Fruit fly (Drosophila melanogaster) whole organism, embryonic: ENCODE results near the gene mRRF1.

Experiments used
- Abd-B ChIP-seq: fragments of 200-800 bp; sonication (Bioruptor generic); optimal IDR thresholded peaks from 2 replicates; lab custom pipeline; 2018; ENCODE audit warnings: missing biosample characterization, mild to moderate bottlenecking, missing genetic modification characterization, moderate library complexity
- B-H2 ChIP-seq: fragments of 200-800 bp; sonication (Bioruptor generic); optimal IDR thresholded peaks from 2 replicates; lab custom pipeline; 2018; ENCODE audit warnings: missing biosample characterization, mild to moderate bottlenecking, missing genetic modification characterization
- BEAF-32 ChIP-seq: fragments of 200-800 bp; sonication (Bioruptor generic); optimal IDR thresholded peaks from 3 replicates; lab custom pipeline; 2017; ENCODE audit warnings: missing biosample characterization, missing genetic modification characterization, mild to moderate bottlenecking, moderate library complexity, missing genetic modification reagents
- Bdp1 ChIP-seq: fragments of 200-800 bp; sonication (Bioruptor generic); optimal IDR thresholded peaks from 3 replicates; lab custom pipeline; 2016; ENCODE audit warnings: missing biosample characterization, missing genetic modification characterization
- CG10147 ChIP-seq: fragments of 200-800 bp; sonication (Bioruptor generic); optimal IDR thresholded peaks from 2 replicates; lab custom pipeline; 2019; ENCODE audit warnings: missing biosample characterization, mild to moderate bottlenecking, missing genetic modification characterization, moderate library complexity
- CG10979 ChIP-seq: fragments of 200-800 bp; sonication (Bioruptor generic); optimal IDR thresholded peaks from 2 replicates; lab custom pipeline; 2018; ENCODE audit warnings: missing biosample characterization, mild to moderate bottlenecking, missing genetic modification characterization, moderate library complexity
- CG11723 ChIP-seq: fragments of 200-800 bp; sonication (Bioruptor generic); optimal IDR thresholded peaks from 2 replicates; lab custom pipeline; 2017; ENCODE audit warnings: missing biosample characterization, mild to moderate bottlenecking, missing genetic modification characterization
- CG12071 ChIP-seq: fragments of 200-800 bp; sonication (Bioruptor generic); optimal IDR thresholded peaks from 3 replicates; lab custom pipeline; 2018; ENCODE audit warnings: missing biosample characterization, mild to moderate bottlenecking, missing genetic modification characterization
- CG13287 ChIP-seq: fragments of 200-800 bp; sonication (Bioruptor generic); IDR thresholded peaks from 2 replicates; pipeline ENCODE4 v1.3.6; 2022; ENCODE audit warnings: missing biosample characterization, missing genetic modification characterization; ENCODE audit not compliant: partially characterized antibody
- CG14710 ChIP-seq: fragments of 200-800 bp; sonication (Bioruptor generic); optimal IDR thresholded peaks from 3 replicates; lab custom pipeline; 2019; ENCODE audit warnings: missing biosample characterization, mild to moderate bottlenecking, missing genetic modification characterization, moderate library complexity
- CG16813 ChIP-seq: fragments of 200-800 bp; sonication (Bioruptor generic); IDR thresholded peaks from 3 replicates; pipeline ENCODE4 v1.3.6; 2022; ENCODE audit warnings: missing biosample characterization, missing genetic modification characterization; ENCODE audit not compliant: partially characterized antibody
- CG16815 ChIP-seq: fragments of 200-800 bp; sonication (Bioruptor generic); optimal IDR thresholded peaks from 3 replicates; lab custom pipeline; 2017; ENCODE audit warnings: missing biosample characterization, mild to moderate bottlenecking, missing genetic modification characterization
- CG17829 ChIP-seq: fragments of 200-800 bp; optimal IDR thresholded peaks from 2 replicates; lab custom pipeline; 2019; ENCODE audit warnings: missing biosample characterization, mild to moderate bottlenecking, missing genetic modification characterization, moderate library complexity
- CG17912 ChIP-seq: fragments of 200-800 bp; sonication (Bioruptor generic); optimal IDR thresholded peaks from 2 replicates; lab custom pipeline; 2018; ENCODE audit warnings: missing biosample characterization, mild to moderate bottlenecking, missing genetic modification characterization
- CG18262 ChIP-seq: fragments of 200-800 bp; optimal IDR thresholded peaks from 3 replicates; lab custom pipeline; 2019; ENCODE audit warnings: missing biosample characterization, mild to moderate bottlenecking, missing genetic modification characterization, moderate library complexity
- CG18476 ChIP-seq: fragments of 200-800 bp; sonication (Bioruptor generic); optimal IDR thresholded peaks from 2 replicates; lab custom pipeline; 2016; ENCODE audit warnings: missing biosample characterization, mild to moderate bottlenecking, missing genetic modification characterization
- CG4328 ChIP-seq: fragments of 200-800 bp; sonication (Bioruptor generic); optimal IDR thresholded peaks from 3 replicates; lab custom pipeline; 2017; ENCODE audit warnings: missing biosample characterization, missing genetic modification reagents, missing genetic modification characterization
- CG6854 ChIP-seq: fragments of 200-800 bp; sonication (Bioruptor generic); optimal IDR thresholded peaks from 3 replicates; lab custom pipeline; 2017; ENCODE audit warnings: missing biosample characterization, mild to moderate bottlenecking, missing genetic modification characterization
- CG9932 ChIP-seq: fragments of 200-800 bp; sonication (Bioruptor generic); IDR thresholded peaks from 2 replicates; pipeline ENCODE4 v1.3.6; 2022; ENCODE audit warnings: missing biosample characterization, missing genetic modification characterization
- HLH4C ChIP-seq: fragments of 200-800 bp; sonication (Bioruptor generic); IDR thresholded peaks from 3 replicates; pipeline ENCODE4 v1.3.6; 2022; ENCODE audit warnings: missing biosample characterization, missing genetic modification characterization; ENCODE audit not compliant: partially characterized antibody
- Hsf ChIP-seq: fragments of 200-800 bp; sonication (Bioruptor generic); optimal IDR thresholded peaks from 3 replicates; lab custom pipeline; 2016; ENCODE audit warnings: missing biosample characterization, missing genetic modification characterization
- Med ChIP-seq: fragments of 200-800 bp; sonication (Bioruptor generic); peaks from one replicate; lab custom pipeline; 2016; ENCODE audit warnings: missing biosample characterization, missing genetic modification characterization, mild to moderate bottlenecking, inconsistent platforms, moderate library complexity
- Mrtf ChIP-seq: fragments of 200-800 bp; sonication (Bioruptor generic); IDR thresholded peaks from 3 replicates; pipeline ENCODE4 v1.3.6; 2022; ENCODE audit warnings: missing biosample characterization, missing genetic modification characterization
- NFAT ChIP-seq: fragments of 200-800 bp; sonication (Bioruptor generic); IDR thresholded peaks from 2 replicates; pipeline ENCODE4 v1.3.6; 2022; ENCODE audit warnings: missing biosample characterization, missing genetic modification characterization
- Ravus ChIP-seq: fragments of 200-800 bp; sonication (Bioruptor generic); IDR thresholded peaks from 2 replicates; pipeline ENCODE4 v1.3.6; 2022; ENCODE audit warnings: missing biosample characterization, missing genetic modification characterization
- Xrp1 ChIP-seq: fragments of 200-800 bp; sonication (Bioruptor generic); IDR thresholded peaks from 2 replicates; pipeline ENCODE4 v1.3.6; 2022; ENCODE audit warnings: missing biosample characterization, missing genetic modification characterization
- al ChIP-seq: fragments of 200-800 bp; sonication (Bioruptor generic); IDR thresholded peaks from 2 replicates; pipeline ENCODE4 v1.3.6; 2022; ENCODE audit warnings: missing biosample characterization, missing genetic modification characterization
- amos ChIP-seq: fragments of 200-800 bp; sonication (Bioruptor generic); IDR thresholded peaks from 2 replicates; pipeline ENCODE4 v1.3.6; 2022; ENCODE audit warnings: missing biosample characterization, missing genetic modification characterization; ENCODE audit not compliant: partially characterized antibody
- ap ChIP-seq: fragments of 200-800 bp; sonication (Bioruptor generic); IDR thresholded peaks from 2 replicates; pipeline ENCODE4 v1.3.6; 2022; ENCODE audit warnings: missing biosample characterization, missing genetic modification characterization
- cad ChIP-seq: fragments of >200 bp; optimal IDR thresholded peaks from 2 replicates; lab custom pipeline; 2017; ENCODE audit warnings: missing biosample characterization, missing genetic modification characterization
- ci ChIP-seq: fragments of 200-800 bp; sonication (Bioruptor generic); IDR thresholded peaks from 3 replicates; pipeline ENCODE4 v1.3.6; 2022; ENCODE audit warnings: missing biosample characterization, missing genetic modification characterization
- corto ChIP-seq: fragments of 200-800 bp; sonication (Bioruptor generic); optimal IDR thresholded peaks from 2 replicates; lab custom pipeline; 2016; ENCODE audit warnings: missing biosample characterization, mild to moderate bottlenecking, missing genetic modification characterization, moderate library complexity
- insv ChIP-seq, 2 experiments: fragments of 200-800 bp; sonication (Bioruptor generic); optimal IDR thresholded peaks; 3 replicates each; lab custom pipeline; 2016 to 2018; ENCODE audit warnings: missing biosample characterization in 2 of 2, missing genetic modification characterization in 2 of 2
- ken ChIP-seq: fragments of 200-800 bp; sonication (Bioruptor generic); IDR thresholded peaks from 3 replicates; pipeline ENCODE4 v1.3.6; 2022; ENCODE audit warnings: missing biosample characterization, missing genetic modification characterization
- nom ChIP-seq: fragments of 200-800 bp; sonication (Bioruptor generic); optimal IDR thresholded peaks from 2 replicates; lab custom pipeline; 2017; ENCODE audit warnings: missing biosample characterization, missing genetic modification characterization, mild to moderate bottlenecking, moderate library complexity, missing genetic modification reagents
- pan ChIP-seq, 4 experiments: fragments of >200 bp in 3 of 4; fragments of 200-800 bp in 1 of 4; sonication (Bioruptor generic) in 1 of 4; optimal IDR thresholded peaks in 3 of 4; IDR thresholded peaks in 1 of 4; 2 replicates each; pipeline versions ENCODE4 v1.3.6 to Lab custom; 2017 to 2022; ENCODE audit warnings: missing biosample characterization in 2 of 4, missing genetic modification characterization in 2 of 4, mixed read lengths in 1 of 4
- prd ChIP-seq, 3 experiments: fragments of >200 bp in 2 of 3; fragments of 200-800 bp in 1 of 3; sonication (Bioruptor generic) in 1 of 3; optimal IDR thresholded peaks in 2 of 3; IDR thresholded peaks in 1 of 3; 2 replicates in 2 of 3; 3 replicates in 1 of 3; pipeline versions ENCODE4 v1.3.6 to Lab custom; 2017 to 2022; ENCODE audit warnings: missing biosample characterization in 1 of 3, missing genetic modification characterization in 1 of 3
- pum ChIP-seq: fragments of 200-800 bp; sonication (Bioruptor generic); optimal IDR thresholded peaks from 2 replicates; lab custom pipeline; 2016; ENCODE audit warnings: missing biosample characterization, missing genetic modification characterization
- row ChIP-seq: fragments of 200-800 bp; sonication (Bioruptor generic); IDR thresholded peaks from 3 replicates; pipeline ENCODE4 v1.3.6; 2022; ENCODE audit warnings: missing biosample characterization, missing genetic modification characterization
- schlank ChIP-seq: fragments of 200-800 bp; sonication (Bioruptor generic); optimal IDR thresholded peaks from 2 replicates; lab custom pipeline; 2018; ENCODE audit warnings: missing biosample characterization, mild to moderate bottlenecking, missing genetic modification characterization
- sens-2 ChIP-seq: fragments of 200-800 bp; sonication (Bioruptor generic); IDR thresholded peaks from 2 replicates; pipeline ENCODE4 v1.3.6; 2022; ENCODE audit warnings: missing biosample characterization, missing genetic modification characterization
- sisA ChIP-seq: fragments of 200-800 bp; sonication (Bioruptor generic); IDR thresholded peaks from 2 replicates; pipeline ENCODE4 v1.3.6; 2022; ENCODE audit warnings: missing biosample characterization, missing genetic modification characterization
- stwl ChIP-seq: fragments of 200-800 bp; sonication (Bioruptor generic); optimal IDR thresholded peaks from 3 replicates; lab custom pipeline; 2018; ENCODE audit warnings: missing biosample characterization, mild to moderate bottlenecking, missing genetic modification characterization, moderate library complexity
- tin ChIP-seq: fragments of 200-800 bp; sonication (Bioruptor generic); optimal IDR thresholded peaks from 3 replicates; lab custom pipeline; 2016; ENCODE audit warnings: missing biosample characterization, missing genetic modification characterization
- tll ChIP-seq, 2 experiments: fragments of 200-800 bp in 1 of 2; fragments of >200 bp in 1 of 2; sonication (Bioruptor generic) in 1 of 2; optimal IDR thresholded peaks; 2 replicates each; lab custom pipeline; 2017 to 2019; ENCODE audit warnings: missing biosample characterization in 2 of 2, missing genetic modification characterization in 2 of 2, mild to moderate bottlenecking in 1 of 2, moderate library complexity in 1 of 2
- wdn ChIP-seq: fragments of 200-800 bp; sonication (Bioruptor generic); IDR thresholded peaks from 2 replicates; pipeline ENCODE4 v1.3.6; 2022; ENCODE audit warnings: missing biosample characterization, missing genetic modification characterization
- zen2 ChIP-seq: fragments of 200-800 bp; sonication (Bioruptor generic); IDR thresholded peaks from 3 replicates; pipeline ENCODE4 v1.3.6; 2022; ENCODE audit warnings: missing biosample characterization, missing genetic modification characterization; ENCODE audit not compliant: partially characterized antibody

The mRRF1 gene

DNA sequence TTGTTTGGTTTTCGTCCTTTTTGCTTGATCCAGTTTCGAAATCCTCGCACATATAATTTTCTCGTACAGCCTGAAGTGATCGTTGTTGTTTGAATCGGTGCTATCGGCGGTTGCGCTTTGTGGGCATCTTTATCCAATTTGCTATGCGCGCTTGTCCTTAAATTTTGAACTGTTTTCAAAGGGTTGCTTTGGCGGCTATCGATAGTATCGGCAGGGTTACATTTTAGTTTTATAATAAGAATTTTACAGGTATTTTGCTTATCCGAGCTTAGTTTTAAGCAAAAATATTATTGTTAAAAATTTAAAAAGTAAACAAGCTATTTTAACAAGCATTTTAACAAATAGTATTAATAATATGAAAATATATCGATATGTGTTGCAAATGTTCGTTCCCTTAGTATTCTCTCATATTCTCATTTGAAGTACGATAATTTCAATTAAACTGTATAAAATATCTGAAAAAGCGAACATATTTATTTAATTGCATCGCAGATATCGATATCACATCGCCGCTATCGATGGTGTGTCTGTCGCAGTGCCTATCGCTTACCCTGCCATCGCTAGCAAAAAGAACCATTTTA is 2.8 kb downstream of the mRRF1 start, which contains the start of the genes Klp67A and CG4452 (continued):
- no peak for TF ChIP-seq pan (optimal IDR thresholded peaks at IDR 0.05; lab: Kevin White, UChicago)
- peak in 1 of 2 experiments; percentile 5 for TF ChIP-seq pan (GFP tag; optimal IDR thresholded peaks at IDR 0.05 in 1 of 2, IDR thresholded peaks at IDR 0.05 in 1 of 2)
- peak; percentile 42 for TF ChIP-seq CG10147
- TF ChIP-seq B-H2: peak; percentile 27
- TF ChIP-seq CG18476 (GFP tag; lab: Kevin White, UChicago): peak; percentile 37
- peak; percentile 71 for TF ChIP-seq CG17829 (tag; lab: Kevin White, UChicago)
- TF ChIP-seq stwl: peak; percentile 78
- no peak for TF ChIP-seq wdn (GFP tag; lab: Robert Waterston, UW)
- peak; percentile 60 for TF ChIP-seq CG9932 (GFP tag; lab: Robert Waterston, UW)
- no peak for TF ChIP-seq cad (GFP tag; lab: Kevin White, UChicago)
- TF ChIP-seq CG14710 (tag; lab: Kevin White, UChicago): peak; percentile 90
- TF ChIP-seq Abd-B (GFP tag; lab: Kevin White, UChicago): no peak
- 0 out of 3 replicates have a peak, but pooled peaks have one; percentile 5 for TF ChIP-seq ken (GFP tag; lab: Robert Waterston, UW)
- TF ChIP-seq sisA (GFP tag; lab: Robert Waterston, UW): no peak
- TF ChIP-seq CG4328 (GFP tag; lab: Kevin White, UChicago): no peak
- TF ChIP-seq nom: no peak
- no peak for TF ChIP-seq Ravus (GFP tag; lab: Robert Waterston, UW)
- peak; percentile 92 for TF ChIP-seq HLH4C (GFP tag; lab: Robert Waterston, UW)
- TF ChIP-seq Hsf (GFP tag; lab: Kevin White, UChicago): peak; percentile 48
- TF ChIP-seq al (GFP tag; lab: Robert Waterston, UW): 0 out of 2 replicates have a peak, but pooled peaks have one; percentile 34
- TF ChIP-seq schlank: no peak
- peak; percentile 44; the same call in 1 of the 3 replicates for TF ChIP-seq ci
- no peak for TF ChIP-seq CG16815 (GFP tag; lab: Kevin White, UChicago)
- peak; percentile 72 for TF ChIP-seq row (GFP tag; lab: Robert Waterston, UW)
- TF ChIP-seq Mrtf (GFP tag; lab: Robert Waterston, UW): no peak
- peak; percentile 87 for TF ChIP-seq Med (GFP tag; lab: Kevin White, UChicago)
- peak; percentile 98 for TF ChIP-seq BEAF-32
- no peak for TF ChIP-seq CG6854 (GFP tag; lab: Kevin White, UChicago)
- TF ChIP-seq pum (GFP tag; lab: Kevin White, UChicago): no peak
- peak; percentile 55 for TF ChIP-seq tin (GFP tag; lab: Kevin White, UChicago)
- TF ChIP-seq CG16813 (GFP tag; lab: Robert Waterston, UW): peak; percentile 95
- no peak for TF ChIP-seq sens-2 (GFP tag; lab: Robert Waterston, UW)
- TF ChIP-seq CG12071 (GFP tag; lab: Kevin White, UChicago): no peak
- peak; percentile 52 for TF ChIP-seq corto (GFP tag; lab: Kevin White, UChicago)
- peak; percentile 86; the same call in 2 of the 3 replicates for TF ChIP-seq zen2 (GFP tag; lab: Robert Waterston, UW)
- TF ChIP-seq ap (GFP tag; lab: Robert Waterston, UW): no peak
- peak; percentile 87 for TF ChIP-seq amos (GFP tag; lab: Robert Waterston, UW)
- peak in 1 of 2 experiments; percentile 39 for TF ChIP-seq insv (GFP tag; optimal IDR thresholded peaks at IDR 0.05; lab: Kevin White, UChicago)
- peak; percentile 22 for TF ChIP-seq CG10979 (tag; lab: Kevin White, UChicago)
- peak; percentile 68 for TF ChIP-seq CG18262 (tag; lab: Kevin White, UChicago)
- no peak for TF ChIP-seq prd (optimal IDR thresholded peaks at IDR 0.05; lab: Kevin White, UChicago)
- 0 out of 3 replicates have a peak, but pooled peaks have one; percentile 44 for TF ChIP-seq prd (GFP tag; IDR thresholded peaks at IDR 0.05; lab: Robert Waterston, UW)
- TF ChIP-seq NFAT (GFP tag; lab: Robert Waterston, UW): no peak
- TF ChIP-seq Xrp1: peak; percentile 23; the same call in 1 of the 2 replicates
- no peak for TF ChIP-seq Bdp1 (GFP tag; lab: Kevin White, UChicago)
- TF ChIP-seq tll (GFP tag; optimal IDR thresholded peaks at IDR 0.05; lab: Kevin White, UChicago): peak in 1 of 2 experiments; percentile 22
- TF ChIP-seq CG11723: peak; percentile 16
- TF ChIP-seq CG17912 (GFP tag; lab: Kevin White, UChicago): no peak
- peak; percentile 89 for TF ChIP-seq CG13287 (GFP tag; lab: Robert Waterston, UW)
